Worm (Caenorhabditis elegans) whole organism, late embryonic: Measurements from ENCODE around the gene coq-8.

Experiments used
- T23F11.4 ChIP-seq: fragments of 200-800 bp; sonication (Bioruptor generic); optimal IDR thresholded peaks from 2 replicates; lab custom pipeline; 2018; ENCODE audit warnings: mild to moderate bottlenecking, missing genetic modification characterization, missing compliant biosample characterization
- ceh-14 ChIP-seq: sonication (generic microtip); optimal IDR thresholded peaks from 2 replicates; lab custom pipeline; 2016; ENCODE audit warnings: missing genotype, missing genetic modification characterization, missing compliant biosample characterization
- ceh-18 ChIP-seq: sonication (generic microtip); optimal IDR thresholded peaks from 2 replicates; lab custom pipeline; 2016; ENCODE audit warnings: missing genetic modification characterization, missing compliant biosample characterization
- ceh-24 ChIP-seq: sonication (generic microtip); optimal IDR thresholded peaks from 2 replicates; lab custom pipeline; 2016; ENCODE audit warnings: mild to moderate bottlenecking, missing genetic modification characterization, missing compliant biosample characterization
- dmd-4 ChIP-seq: sonication (generic microtip); optimal IDR thresholded peaks from 2 replicates; lab custom pipeline; 2016; ENCODE audit warnings: borderline replicate concordance, missing genetic modification characterization, missing compliant biosample characterization
- fkh-10 ChIP-seq: fragments of 150-350 bp; optimal IDR thresholded peaks from 2 replicates; lab custom pipeline; 2014; ENCODE audit warnings: missing biosample characterization, missing genetic modification reagents, missing genetic modification characterization
- pag-3 ChIP-seq: sonication (generic microtip); optimal IDR thresholded peaks from 2 replicates; lab custom pipeline; 2016; ENCODE audit warnings: missing compliant biosample characterization, missing genetic modification characterization, borderline replicate concordance
- tbx-2 ChIP-seq: sonication (generic microtip); optimal IDR thresholded peaks from 2 replicates; lab custom pipeline; 2016; ENCODE audit warnings: missing genetic modification characterization, missing compliant biosample characterization
- unc-42 ChIP-seq: sonication (generic microtip); optimal IDR thresholded peaks from 2 replicates; lab custom pipeline; 2016; ENCODE audit warnings: missing genotype, missing genetic modification characterization, missing compliant biosample characterization
- unc-86 ChIP-seq: sonication (generic microtip); optimal IDR thresholded peaks from 2 replicates; lab custom pipeline; 2016; ENCODE audit warnings: missing genetic modification characterization, missing compliant biosample characterization

ce11 chrIII:4912317-4912716, 49.1 kb downstream of the coq-8 start, which contains the start of the genes F26F4.9 and cee-1:
- TF ChIP-seq ceh-18 (peak; percentile 38), unc-86 (tag; lab: Kevin White, UChicago) (no peak), ceh-24 (tag; lab: Kevin White, UChicago) (no peak), dmd-4 (no peak), tbx-2 (tag; lab: Kevin White, UChicago) (no peak), ceh-14 (tag; lab: Kevin White, UChicago) (no peak), fkh-10 (no peak), pag-3 (tag; lab: Kevin White, UChicago) (no peak), unc-42 (tag; lab: Kevin White, UChicago) (no peak), T23F11.4 (GFP tag; lab: Kevin White, UChicago) (no peak)
